Worm (Caenorhabditis elegans) whole organism, L4/young adult: ENCODE measurements around the gene akt-2.

ENCODE experiments used
- W03F9.2 ChIP-seq: fragments of 150-350 bp; optimal IDR thresholded peaks from 2 replicates; lab custom pipeline; 2014; ENCODE audit warnings: missing biosample characterization, missing genetic modification characterization
- him-1 ChIP-seq: sonication (generic microtip); optimal IDR thresholded peaks from 2 replicates; lab custom pipeline; 2016; ENCODE audit warnings: missing genotype, missing genetic modification reagents, missing genetic modification characterization, missing compliant biosample characterization

ce11 chrX:14180151-14180550 is 32.7 kb downstream of the akt-2 start, which contains the start of gene C37E2.3:
- TF ChIP-seq W03F9.2 (tag; lab: Kevin White, UChicago) (no peak), him-1 (tag; lab: Kevin White, UChicago) (no peak)
